Worm (Caenorhabditis elegans) whole organism, young adult: ENCODE results near the gene cand-1.

Experiments used
- F57A8.1 ChIP-seq: fragments of 200-800 bp; sonication (Bioruptor generic); optimal IDR thresholded peaks from 2 replicates; lab custom pipeline; 2018; ENCODE audit warnings: mild to moderate bottlenecking, missing genetic modification characterization, moderate library complexity, missing compliant biosample characterization
- akir-1 ChIP-seq: fragments of 200-800 bp; sonication (Bioruptor generic); optimal IDR thresholded peaks from 2 replicates; lab custom pipeline; 2018; ENCODE audit warnings: mild to moderate bottlenecking, missing genetic modification characterization, moderate library complexity, missing compliant biosample characterization
- aptf-2 ChIP-seq: fragments of 200-800 bp; sonication (Bioruptor generic); conservative IDR thresholded peaks from 2 replicates; pipeline ENCODE4 v1.3.6; 2022; ENCODE audit warnings: missing genetic modification reagents, missing genetic modification characterization, missing compliant biosample characterization
- cebp-2 ChIP-seq: fragments of 200-800 bp; sonication (Bioruptor generic); IDR thresholded peaks from 2 replicates; pipeline ENCODE4 v1.3.6; 2022; ENCODE audit warnings: missing genetic modification characterization, missing compliant biosample characterization
- dpl-1 ChIP-seq: fragments of 150-350 bp; optimal IDR thresholded peaks from 2 replicates; lab custom pipeline; 2014; ENCODE audit warnings: missing biosample characterization, missing genetic modification reagents, missing genetic modification characterization
- egl-18 ChIP-seq: fragments of 200-800 bp; sonication (Bioruptor generic); IDR thresholded peaks from 2 replicates; pipeline ENCODE4 v1.3.6; 2022; ENCODE audit warnings: missing genetic modification reagents, missing genetic modification characterization, missing compliant biosample characterization
- lin-54 ChIP-seq: fragments of 200-800 bp; sonication (Bioruptor generic); optimal IDR thresholded peaks from 2 replicates; lab custom pipeline; 2018; ENCODE audit warnings: mild to moderate bottlenecking, missing genetic modification characterization, missing compliant biosample characterization
- mcd-1 ChIP-seq: fragments of 200-800 bp; sonication (Bioruptor generic); IDR thresholded peaks from 2 replicates; pipeline ENCODE4 v1.3.6; 2022; ENCODE audit warnings: missing genetic modification reagents, missing genetic modification characterization, missing compliant biosample characterization
- nhr-27 ChIP-seq: fragments of 200-800 bp; sonication (Bioruptor generic); optimal IDR thresholded peaks from 2 replicates; lab custom pipeline; 2018; ENCODE audit warnings: mild to moderate bottlenecking, missing genetic modification characterization, moderate library complexity, missing compliant biosample characterization
- sdz-38 ChIP-seq: sonication (generic microtip); optimal IDR thresholded peaks from 2 replicates; lab custom pipeline; 2016; ENCODE audit warnings: missing genotype, missing genetic modification characterization, missing compliant biosample characterization
- snpc-1.1 ChIP-seq: sonication (generic microtip); optimal IDR thresholded peaks from 2 replicates; lab custom pipeline; 2017; ENCODE audit warnings: missing genetic modification characterization, mild to moderate bottlenecking, missing compliant biosample characterization, antibody characterized with exemption, moderate library complexity, missing genotype, missing genetic modification reagents; ENCODE audit not compliant: insufficient read depth
- somi-1 ChIP-seq: fragments of 200-800 bp; sonication (Bioruptor generic); optimal IDR thresholded peaks from 2 replicates; lab custom pipeline; 2018; ENCODE audit warnings: mild to moderate bottlenecking, missing genetic modification characterization, missing compliant biosample characterization
- tbp1 ChIP-seq: fragments of 200-800 bp; sonication (Bioruptor generic); optimal IDR thresholded peaks from 2 replicates; lab custom pipeline; 2018; ENCODE audit warnings: mild to moderate bottlenecking, missing genetic modification characterization, missing compliant biosample characterization

DNA sequence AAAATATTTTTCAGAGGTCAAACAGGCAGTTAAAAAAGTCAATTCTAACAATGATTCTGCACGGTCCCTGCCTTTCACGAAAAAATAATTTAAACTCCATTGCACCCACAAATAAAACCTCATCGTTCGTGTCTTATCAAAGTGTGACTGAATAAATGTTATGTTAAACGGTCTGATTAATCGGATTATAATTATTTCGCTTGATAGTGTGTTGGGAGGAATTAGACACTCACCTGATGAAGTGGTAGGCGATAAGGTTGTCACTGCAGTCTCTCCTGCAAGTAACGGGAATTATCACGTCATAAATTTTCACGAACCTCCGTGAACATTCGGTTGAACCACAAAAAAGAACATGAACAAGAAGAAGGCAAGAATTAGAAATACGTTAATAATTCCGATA, 37.6 kb downstream of the cand-1 start:
- TF ChIP-seq lin-54 (GFP tag; lab: Kevin White, UChicago), result no peak
- TF ChIP-seq somi-1 (GFP tag; lab: Kevin White, UChicago), result no peak
- no peak for TF ChIP-seq cebp-2 (GFP tag; lab: Robert Waterston, UW)
- no peak for TF ChIP-seq nhr-27 (tag; lab: Kevin White, UChicago)
- TF ChIP-seq snpc-1.1 (tag; lab: Kevin White, UChicago), result no peak
- TF ChIP-seq akir-1 (GFP tag; lab: Kevin White, UChicago), result no peak
- TF ChIP-seq mcd-1 (GFP tag; lab: Robert Waterston, UW), result no peak
- no peak for TF ChIP-seq egl-18 (GFP tag; lab: Robert Waterston, UW)
- TF ChIP-seq sdz-38 (tag; lab: Kevin White, UChicago), result no peak
- no peak for TF ChIP-seq dpl-1 (GFP tag; lab: Kevin White, UChicago)
- no peak for TF ChIP-seq tbp1
- TF ChIP-seq aptf-2, result no peak
- TF ChIP-seq F57A8.1 (GFP tag; lab: Kevin White, UChicago), result no peak
